Worm (Caenorhabditis elegans) whole organism, L1 larva: Measurements from ENCODE around the gene nlp-34.

ENCODE experiments used
- C04F5.9 ChIP-seq: sonication (generic microtip); optimal IDR thresholded peaks from 2 replicates; lab custom pipeline; 2016; ENCODE audit warnings: missing genetic modification characterization, missing compliant biosample characterization
- C16A3.4 ChIP-seq: fragments of 150-350 bp; optimal IDR thresholded peaks from 2 replicates; lab custom pipeline; 2014; ENCODE audit warnings: missing biosample characterization, missing genetic modification characterization
- aly-2 ChIP-seq: fragments of 150-350 bp; optimal IDR thresholded peaks from 2 replicates; lab custom pipeline; 2014; ENCODE audit warnings: missing biosample characterization, missing genetic modification characterization
- lsy-2 ChIP-seq, 2 experiments: fragments of 150-350 bp; optimal IDR thresholded peaks; 2 replicates each; lab custom pipeline; 2014; ENCODE audit warnings: missing biosample characterization in 2 of 2, missing genetic modification characterization in 2 of 2
- nhr-12 ChIP-seq: sonication (generic microtip); optimal IDR thresholded peaks from 2 replicates; lab custom pipeline; 2017; ENCODE audit warnings: missing biosample characterization, missing genetic modification characterization
- nhr-237 ChIP-seq: fragments of 150-350 bp; optimal IDR thresholded peaks from 2 replicates; lab custom pipeline; 2014; ENCODE audit warnings: missing biosample characterization, missing genetic modification characterization
- pag-3 ChIP-seq: sonication (generic microtip); optimal IDR thresholded peaks from 2 replicates; lab custom pipeline; 2017; ENCODE audit warnings: missing genetic modification characterization, mild to moderate bottlenecking, missing compliant biosample characterization, antibody characterized with exemption, borderline replicate concordance; ENCODE audit not compliant: insufficient read depth
- unc-62 ChIP-seq: fragments of 150-350 bp; optimal IDR thresholded peaks from 2 replicates; lab custom pipeline; 2014; ENCODE audit warnings: missing biosample characterization, missing genetic modification reagents, missing genetic modification characterization
- unc-98 ChIP-seq: fragments of 200-800 bp; sonication (Bioruptor generic); IDR thresholded peaks from 2 replicates; pipeline ENCODE4 v1.3.6; 2022; ENCODE audit warnings: missing genetic modification characterization, missing compliant biosample characterization

DNA sequence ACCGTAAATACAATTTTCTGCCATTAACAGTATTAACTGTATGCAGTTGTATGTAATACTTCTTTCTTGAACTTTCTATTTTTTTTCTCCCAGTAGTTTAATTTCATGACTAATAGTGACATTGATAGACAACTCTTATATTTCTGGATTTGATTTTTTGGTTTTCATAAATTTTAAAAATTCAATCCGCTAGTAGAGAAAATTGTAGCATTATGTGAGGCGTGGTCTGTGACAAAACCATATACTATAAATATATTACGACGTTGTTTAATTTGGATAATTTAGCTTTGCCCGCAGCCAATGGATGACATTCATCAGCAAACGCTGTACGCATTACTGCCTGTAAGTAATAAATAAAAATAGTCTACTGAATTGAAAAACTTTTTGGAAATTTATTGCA, 49.8 kb downstream of the nlp-34 start, which contains the start of gene srx-64:
- TF ChIP-seq pag-3 (tag; lab: Kevin White, UChicago) (no peak), nhr-237 (no peak), C16A3.4 (tag; lab: Kevin White, UChicago) (no peak), C04F5.9 (tag; lab: Kevin White, UChicago) (no peak), aly-2 (tag; lab: Kevin White, UChicago) (no peak), unc-98 (GFP tag; lab: Robert Waterston, UW) (no peak), unc-62 (GFP tag; lab: Kevin White, UChicago) (no peak), lsy-2 (tag; optimal IDR thresholded peaks at IDR 0.05; lab: Kevin White, UChicago) (no peak), nhr-12 (tag; lab: Kevin White, UChicago) (no peak)
